Fruit fly (Drosophila melanogaster) ovary, adult (tissue): ENCODE data around the gene anne.

Experiments used
- CG17801 ChIP-seq: fragments of 200-800 bp; optimal IDR thresholded peaks from 2 replicates; lab custom pipeline; 2019; ENCODE audit warnings: missing biosample characterization, mild to moderate bottlenecking, missing genetic modification characterization, moderate library complexity; ENCODE audit not compliant: partially characterized antibody

anne gene

dm6 chr4:131958-132623 is at the start of gene anne:
Gene anne, plus strand, starts transcription at chr4:132220.
- TF ChIP-seq CG17801 (GFP tag; lab: Kevin White, UChicago), result peak; percentile 2

dm6 chr4:84868-85267 is 47.2 kb upstream of the anne start:
- no peak for TF ChIP-seq CG17801 (GFP tag; lab: Kevin White, UChicago)

DNA sequence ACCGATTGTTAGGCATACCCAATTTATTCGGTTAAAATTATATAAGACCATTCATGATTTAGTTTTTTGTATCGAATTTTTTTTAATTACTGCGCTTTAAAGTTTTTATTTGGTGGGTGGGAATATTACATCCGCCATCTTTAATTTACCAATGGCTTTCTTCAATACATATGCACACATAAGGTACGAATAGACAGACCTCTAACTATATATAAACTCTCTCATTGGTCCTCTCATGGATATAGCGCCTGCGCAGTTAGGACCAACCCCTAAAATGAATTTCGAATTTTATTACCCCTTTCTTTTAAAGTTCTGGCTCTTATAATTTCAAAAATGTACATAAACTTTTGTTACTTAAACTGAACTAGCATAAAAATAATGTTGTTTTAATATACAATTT is 44.7 kb upstream of the anne start:
- TF ChIP-seq CG17801 (GFP tag; lab: Kevin White, UChicago), result no peak

dm6 chr4:89709-90108 is 42.3 kb upstream of the anne start:
- TF ChIP-seq CG17801 (GFP tag; lab: Kevin White, UChicago), result no peak

- no peak for TF ChIP-seq CG17801 (GFP tag; lab: Kevin White, UChicago)
Observed at dm6 chr4:92000-92399, 40.0 kb upstream of the anne start.

DNA sequence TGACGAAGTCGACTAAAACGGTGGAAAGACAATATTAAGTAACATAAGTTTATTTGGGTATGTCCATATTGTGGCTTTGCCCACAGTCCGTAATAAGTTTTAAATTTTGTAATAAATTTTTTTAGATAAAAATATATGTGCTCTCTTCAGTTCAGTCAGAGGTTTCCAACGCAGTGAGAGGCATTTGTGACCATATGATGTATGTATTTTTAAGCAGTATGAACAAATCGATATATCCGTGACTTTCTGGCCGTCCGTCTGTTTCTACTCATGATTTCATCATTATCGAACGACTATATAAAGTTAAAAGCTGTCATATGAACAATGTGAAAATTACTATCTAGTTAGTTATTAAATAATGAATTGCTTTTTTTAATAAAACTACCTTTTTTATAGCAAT is 29.9 kb upstream of the anne start:
- no peak for TF ChIP-seq CG17801 (GFP tag; lab: Kevin White, UChicago)

DNA sequence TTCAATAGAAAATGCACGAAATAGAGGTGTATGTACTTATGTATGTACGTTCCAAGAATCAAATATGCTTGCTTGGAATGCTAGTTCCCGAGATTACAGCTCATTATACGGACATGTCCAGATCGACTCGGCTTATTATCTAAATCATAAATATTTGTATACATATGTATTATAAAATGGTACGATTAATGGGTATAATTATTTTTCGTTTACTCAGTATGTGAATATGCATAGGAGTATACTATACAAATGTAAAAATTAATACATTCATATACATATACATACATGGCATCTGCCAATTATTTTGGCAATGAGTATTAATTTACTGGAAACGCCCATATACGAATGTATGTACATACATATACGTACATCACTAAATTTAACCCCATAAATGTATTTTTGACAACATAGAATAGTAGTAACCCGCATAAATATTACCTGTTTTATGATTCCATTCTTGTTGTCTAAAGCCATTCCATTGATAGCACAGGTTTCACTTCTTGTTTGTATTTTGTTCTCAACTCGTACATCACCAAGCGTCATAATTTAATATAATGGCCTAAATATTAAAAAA is 3.0 kb upstream of the anne start:
- no peak for TF ChIP-seq CG17801 (GFP tag; lab: Kevin White, UChicago)

DNA sequence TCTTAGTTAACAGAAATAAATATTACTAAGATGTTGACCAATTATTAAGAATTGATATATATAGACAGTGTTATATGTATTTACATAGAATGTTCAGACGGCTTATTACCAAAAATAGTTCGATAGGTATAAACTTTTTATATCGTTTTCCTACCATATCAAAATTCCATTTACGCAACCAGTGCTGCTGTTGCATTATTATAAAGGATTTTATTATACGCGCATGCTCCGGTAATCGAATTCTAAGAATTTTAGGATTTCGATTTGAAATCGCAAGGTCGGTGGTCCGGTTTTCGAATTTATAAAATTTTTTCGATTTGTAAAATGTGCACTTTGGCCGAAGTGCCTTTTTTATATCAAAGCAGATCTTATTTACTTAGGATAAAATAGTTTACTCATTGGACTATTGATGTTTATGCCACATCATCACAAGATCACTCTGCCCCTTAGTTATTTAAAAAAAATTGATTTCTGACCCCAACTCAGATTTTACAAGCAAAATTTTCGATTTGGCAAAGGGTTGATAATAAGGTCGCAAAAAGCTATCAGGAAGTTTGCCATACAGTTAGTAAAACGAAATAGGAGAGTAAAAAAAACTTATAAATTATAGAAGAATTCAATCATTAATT is 2.3 kb upstream of the anne start, which contains the start of gene Ank:
TSS of gene Ank (minus strand) at position 206 of the 629 bp plus-strand sequence.
- no peak for TF ChIP-seq CG17801 (GFP tag; lab: Kevin White, UChicago)

DNA sequence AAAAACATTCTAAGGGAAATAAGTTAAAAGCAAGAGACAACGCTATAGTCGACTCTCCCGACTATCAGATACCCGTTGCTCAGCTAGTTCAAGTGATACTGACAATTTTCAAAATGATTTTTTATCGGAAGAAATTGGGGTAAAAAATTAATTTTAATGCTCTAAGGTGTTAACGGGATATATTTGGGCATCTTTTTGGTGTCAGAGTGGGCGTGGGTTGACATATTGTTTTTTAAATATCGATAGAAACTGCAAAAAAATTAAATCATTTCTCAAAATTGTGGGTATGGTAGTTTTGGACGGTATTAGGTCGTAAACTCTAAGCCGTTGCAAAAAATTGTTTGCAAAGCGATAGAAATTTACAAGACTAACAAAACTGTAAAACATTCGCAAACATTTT is 1.5 kb upstream of the anne start:
- TF ChIP-seq CG17801 (GFP tag; lab: Kevin White, UChicago), result no peak

- TF ChIP-seq CG17801 (GFP tag; lab: Kevin White, UChicago), result no peak
Observed at dm6 chr4:130990-131389, 1.0 kb upstream of the anne start.

DNA sequence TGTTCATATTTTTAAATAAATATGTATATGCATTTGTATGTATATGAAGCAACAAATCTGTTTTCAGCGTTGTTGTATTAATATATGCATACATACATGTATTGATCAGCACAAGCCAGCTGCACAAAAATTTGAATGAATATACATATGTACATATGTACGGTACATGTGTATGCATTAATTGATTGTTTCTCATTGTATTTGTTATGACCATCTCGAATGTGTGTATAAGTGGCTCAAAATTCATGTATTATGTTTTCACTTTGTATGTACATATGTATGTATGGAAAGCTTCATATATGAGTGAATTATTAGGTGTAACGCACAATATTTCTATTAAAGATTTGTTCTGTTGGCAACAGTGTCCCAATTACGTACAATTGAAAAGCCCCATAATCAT is 3.9 kb downstream of the anne start:
- no peak for TF ChIP-seq CG17801 (GFP tag; lab: Kevin White, UChicago)

DNA sequence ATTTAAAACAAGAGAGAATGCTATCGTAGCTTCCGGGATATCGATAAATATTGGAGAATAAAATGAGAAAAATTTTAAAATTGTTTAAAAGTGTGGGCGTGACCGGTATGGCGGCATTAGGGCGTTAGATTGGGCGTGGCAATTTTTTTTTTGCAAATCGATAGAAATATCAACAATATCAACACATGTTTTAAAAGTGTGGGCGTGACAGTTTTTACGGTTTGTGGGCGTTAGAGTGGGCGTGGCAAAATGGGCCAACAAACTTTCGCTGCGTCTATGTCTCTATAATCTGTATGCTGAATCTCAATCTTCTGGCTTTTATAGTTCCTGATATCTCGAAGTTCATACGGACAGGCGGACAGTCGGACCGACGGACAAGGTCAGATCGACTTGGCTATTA is 17.1 kb downstream of the anne start:
- TF ChIP-seq CG17801 (GFP tag; lab: Kevin White, UChicago), result no peak

dm6 chr4:150453-150852 is 18.4 kb downstream of the anne start, which contains the start of gene CG32006:
Gene CG32006, plus strand, starts transcription at chr4:150764.
- no peak for TF ChIP-seq CG17801 (GFP tag; lab: Kevin White, UChicago)

dm6 chr4:155977-156376 is 24.0 kb downstream of the anne start, which contains the start of gene CG31997:
Gene CG31997, minus strand, starts transcription at chr4:156060.
- TF ChIP-seq CG17801 (GFP tag; lab: Kevin White, UChicago), result no peak

dm6 chr4:165159-165558 is 33.1 kb downstream of the anne start:
- no peak for TF ChIP-seq CG17801 (GFP tag; lab: Kevin White, UChicago)

- TF ChIP-seq CG17801 (GFP tag; lab: Kevin White, UChicago), result no peak
Observed at dm6 chr4:167515-167914, 35.5 kb downstream of the anne start.
